Worm (Caenorhabditis elegans) whole organism, mixed stage, embryonic: ENCODE measurements around the gene nra-1.

ENCODE experiments used
- bed-3 ChIP-seq: fragments of 200-800 bp; sonication (Bioruptor generic); optimal IDR thresholded peaks from 3 replicates; lab custom pipeline; 2018; ENCODE audit warnings: mild to moderate bottlenecking, missing genetic modification characterization, moderate library complexity, missing compliant biosample characterization
- blmp-1 ChIP-seq: fragments of 150-350 bp; optimal IDR thresholded peaks from 2 replicates; lab custom pipeline; 2014; ENCODE audit warnings: missing biosample characterization, missing genetic modification characterization
- ceh-39 ChIP-seq: fragments of 150-350 bp; optimal IDR thresholded peaks from 2 replicates; lab custom pipeline; 2014; ENCODE audit warnings: missing biosample characterization, missing genetic modification characterization
- ceh-43 ChIP-seq: fragments of 200-800 bp; sonication (Bioruptor generic); optimal IDR thresholded peaks from 2 replicates; lab custom pipeline; 2018; ENCODE audit warnings: mild to moderate bottlenecking, missing genetic modification characterization, moderate library complexity, missing compliant biosample characterization
- ceh-83 ChIP-seq: fragments of 200-800 bp; sonication (Bioruptor generic); optimal IDR thresholded peaks from 2 replicates; lab custom pipeline; 2018; ENCODE audit warnings: mild to moderate bottlenecking, missing genetic modification characterization, missing compliant biosample characterization
- ces-1 ChIP-seq: fragments of 150-350 bp; optimal IDR thresholded peaks from 2 replicates; lab custom pipeline; 2014; ENCODE audit warnings: missing biosample characterization, missing genetic modification reagents, missing genetic modification characterization
- cnd-1 ChIP-seq: fragments of 200-800 bp; sonication (Bioruptor generic); optimal IDR thresholded peaks from 2 replicates; lab custom pipeline; 2018; ENCODE audit warnings: mild to moderate bottlenecking, missing genetic modification characterization, missing compliant biosample characterization
- elt-1 ChIP-seq: sonication (generic microtip); optimal IDR thresholded peaks from 2 replicates; lab custom pipeline; 2017; ENCODE audit warnings: missing genetic modification characterization, mild to moderate bottlenecking, missing compliant biosample characterization, antibody characterized with exemption, moderate library complexity, borderline replicate concordance; ENCODE audit not compliant: insufficient read depth
- elt-3 ChIP-seq: fragments of 150-350 bp; optimal IDR thresholded peaks from 2 replicates; lab custom pipeline; 2014; ENCODE audit warnings: missing biosample characterization, missing genetic modification characterization
- ham-2 ChIP-seq: fragments of 200-800 bp; sonication (Bioruptor generic); optimal IDR thresholded peaks from 2 replicates; lab custom pipeline; 2018; ENCODE audit warnings: mild to moderate bottlenecking, missing genetic modification characterization, missing compliant biosample characterization
- hlh-1 ChIP-seq: fragments of 150-350 bp; optimal IDR thresholded peaks from 2 replicates; lab custom pipeline; 2014; ENCODE audit warnings: missing biosample characterization, missing genetic modification reagents, missing genetic modification characterization
- lin-13 ChIP-seq: fragments of 150-350 bp; optimal IDR thresholded peaks from 2 replicates; lab custom pipeline; 2014; ENCODE audit warnings: missing biosample characterization, missing genetic modification characterization
- lsy-2 ChIP-seq: fragments of 150-350 bp; optimal IDR thresholded peaks from 2 replicates; lab custom pipeline; 2014; ENCODE audit warnings: missing biosample characterization, missing genetic modification characterization
- mab-5 ChIP-seq: fragments of 150-350 bp; optimal IDR thresholded peaks from 2 replicates; lab custom pipeline; 2014; ENCODE audit warnings: missing biosample characterization, missing genetic modification characterization
- mep-1 ChIP-seq: fragments of 150-350 bp; optimal IDR thresholded peaks from 2 replicates; lab custom pipeline; 2017; ENCODE audit warnings: missing biosample characterization, missing genetic modification reagents, missing genetic modification characterization, inconsistent platforms
- mls-2 ChIP-seq: sonication (generic microtip); optimal IDR thresholded peaks from 2 replicates; lab custom pipeline; 2016; ENCODE audit warnings: mild to moderate bottlenecking, missing genetic modification characterization, moderate library complexity, missing compliant biosample characterization
- nhr-12 ChIP-seq: fragments of 150-350 bp; optimal IDR thresholded peaks from 2 replicates; lab custom pipeline; 2014; ENCODE audit warnings: missing biosample characterization, missing genetic modification characterization
- nhr-2 ChIP-seq: fragments of 150-350 bp; optimal IDR thresholded peaks from 2 replicates; lab custom pipeline; 2014; ENCODE audit warnings: missing biosample characterization, missing genetic modification characterization
- nhr-237 ChIP-seq: fragments of 150-350 bp; optimal IDR thresholded peaks from 2 replicates; lab custom pipeline; 2014; ENCODE audit warnings: missing biosample characterization, missing genetic modification characterization
- nhr-28 ChIP-seq: fragments of 150-350 bp; optimal IDR thresholded peaks from 2 replicates; lab custom pipeline; 2014; ENCODE audit warnings: missing biosample characterization, missing genetic modification characterization
- nhr-76 ChIP-seq: sonication (generic microtip); optimal IDR thresholded peaks from 2 replicates; lab custom pipeline; 2017; ENCODE audit warnings: missing biosample characterization, missing genetic modification characterization
- pha-4 ChIP-seq: fragments of 150-350 bp; optimal IDR thresholded peaks from 2 replicates; lab custom pipeline; 2018; ENCODE audit warnings: missing biosample characterization, missing genetic modification reagents, missing genetic modification characterization
- sem-2 ChIP-seq: fragments of 200-800 bp; sonication (Bioruptor generic); optimal IDR thresholded peaks from 2 replicates; lab custom pipeline; 2018; ENCODE audit warnings: mild to moderate bottlenecking, missing genetic modification characterization, missing compliant biosample characterization
- snpc-4 ChIP-seq: fragments of 150-350 bp; optimal IDR thresholded peaks from 2 replicates; lab custom pipeline; 2014; ENCODE audit warnings: missing biosample characterization, missing genetic modification characterization
- sptf-1 ChIP-seq: sonication (generic microtip); optimal IDR thresholded peaks from 2 replicates; lab custom pipeline; 2017; ENCODE audit warnings: mild to moderate bottlenecking, missing genetic modification characterization, moderate library complexity, missing compliant biosample characterization
- tbx-8 ChIP-seq: fragments of 200-800 bp; sonication (Bioruptor generic); optimal IDR thresholded peaks from 2 replicates; lab custom pipeline; 2018; ENCODE audit warnings: mild to moderate bottlenecking, missing genetic modification characterization, moderate library complexity, missing compliant biosample characterization
- unc-120 ChIP-seq: sonication (generic microtip); optimal IDR thresholded peaks from 2 replicates; lab custom pipeline; 2017; ENCODE audit warnings: missing genetic modification characterization, missing compliant biosample characterization; ENCODE audit not compliant: poor library complexity, severe bottlenecking
- unc-39 ChIP-seq: fragments of 150-350 bp; optimal IDR thresholded peaks from 2 replicates; lab custom pipeline; 2014; ENCODE audit warnings: missing biosample characterization, missing genetic modification characterization
- unc-62 ChIP-seq: fragments of 150-350 bp; optimal IDR thresholded peaks from 2 replicates; lab custom pipeline; 2014; ENCODE audit warnings: missing biosample characterization, missing genetic modification reagents, missing genetic modification characterization
- zip-8 ChIP-seq: fragments of 150-350 bp; optimal IDR thresholded peaks from 2 replicates; lab custom pipeline; 2014; ENCODE audit warnings: missing biosample characterization, missing genetic modification characterization
- ztf-11 ChIP-seq: fragments of 150-350 bp; optimal IDR thresholded peaks from 2 replicates; lab custom pipeline; 2014; ENCODE audit warnings: missing biosample characterization, missing genetic modification characterization

The nra-1 gene

DNA sequence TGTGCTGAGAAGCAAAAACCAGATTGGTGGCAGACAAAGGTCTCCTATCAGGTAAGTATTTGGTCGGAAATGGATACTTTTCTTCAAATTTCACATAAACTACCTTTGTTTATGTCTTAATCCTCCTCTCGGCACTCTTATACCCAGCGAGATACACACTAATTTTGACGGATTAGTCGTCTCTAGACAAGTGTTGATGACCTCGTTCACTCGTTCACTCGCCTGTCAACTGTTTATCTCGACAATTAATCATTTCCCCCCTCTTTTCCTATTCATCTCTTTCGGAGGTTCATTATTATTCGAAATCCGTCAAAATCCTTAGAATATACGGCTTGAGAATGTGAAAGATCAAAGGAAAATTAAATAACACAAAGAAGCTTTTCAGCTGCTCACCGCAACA lies 14.3 kb downstream of the nra-1 start:
- TF ChIP-seq unc-62 (GFP tag; lab: Kevin White, UChicago): peak; percentile 99
- peak; percentile 80 for TF ChIP-seq nhr-2 (tag; lab: Kevin White, UChicago)
- TF ChIP-seq mab-5 (tag; lab: Kevin White, UChicago): peak; percentile 44
- TF ChIP-seq nhr-28 (tag; lab: Kevin White, UChicago): no peak
- TF ChIP-seq lsy-2: no peak
- no peak for TF ChIP-seq ham-2 (GFP tag; lab: Kevin White, UChicago)
- TF ChIP-seq hlh-1 (tag; lab: Kevin White, UChicago): peak; percentile 66
- TF ChIP-seq bed-3 (GFP tag; lab: Kevin White, UChicago): no peak
- TF ChIP-seq mls-2 (tag; lab: Kevin White, UChicago): no peak
- no peak for TF ChIP-seq ceh-83 (GFP tag; lab: Kevin White, UChicago)
- no peak for TF ChIP-seq blmp-1 (tag; lab: Kevin White, UChicago)
- TF ChIP-seq, all 35 proteins: peak for 4

DNA sequence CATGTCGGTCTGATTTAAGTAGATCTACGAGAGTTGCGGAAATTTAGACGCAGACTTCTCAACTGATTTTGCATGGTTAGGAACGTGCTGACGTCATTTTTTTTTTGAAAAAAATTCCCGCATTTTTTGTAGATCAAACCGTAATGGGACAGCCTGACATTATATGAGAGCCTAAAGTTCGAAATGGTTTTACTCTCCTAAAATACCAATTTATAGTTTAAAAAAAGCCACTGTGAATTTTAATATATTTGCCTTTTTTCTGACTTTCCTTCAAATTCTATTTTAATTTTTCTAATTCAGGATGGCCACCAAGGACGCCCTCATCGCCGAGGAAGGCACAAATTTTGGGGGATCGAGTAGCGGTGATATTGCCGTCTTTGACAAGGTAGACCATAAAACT lies 15.0 kb downstream of the nra-1 start, which contains the start of gene atgp-1:
Gene atgp-1, plus strand, starts transcription at position 301 of the 400 bp plus-strand sequence.
- no peak for TF ChIP-seq sem-2 (GFP tag; lab: Kevin White, UChicago)
- TF ChIP-seq bed-3 (GFP tag; lab: Kevin White, UChicago): no peak
- TF ChIP-seq blmp-1 (tag; lab: Kevin White, UChicago): no peak
- TF ChIP-seq mls-2 (tag; lab: Kevin White, UChicago): no peak
- TF ChIP-seq nhr-76 (tag; lab: Kevin White, UChicago): no peak
- no peak for TF ChIP-seq snpc-4
- TF ChIP-seq unc-39 (tag; lab: Kevin White, UChicago): no peak
- no peak for TF ChIP-seq unc-120 (tag; lab: Kevin White, UChicago)

DNA sequence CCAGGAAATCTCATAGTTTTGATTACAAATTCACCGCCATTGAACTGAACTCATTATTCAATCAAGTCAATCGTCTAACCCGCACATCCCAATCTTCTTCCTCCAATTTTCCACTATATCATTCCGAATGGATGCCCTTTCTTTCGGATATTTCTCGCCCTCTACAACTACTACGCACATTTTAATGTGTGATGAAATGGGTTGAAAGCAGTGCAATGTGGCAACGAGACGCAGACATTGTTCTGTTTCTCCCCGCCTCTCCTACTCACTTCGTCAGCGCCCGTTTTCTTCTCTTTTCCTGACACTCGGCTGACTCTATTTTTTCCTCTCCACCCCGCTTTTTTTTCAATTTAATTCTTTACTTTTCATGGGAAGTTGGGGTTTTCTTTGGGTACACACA lies 15.4 kb downstream of the nra-1 start:
- TF ChIP-seq sem-2 (GFP tag; lab: Kevin White, UChicago) (no peak), mab-5 (tag; lab: Kevin White, UChicago) (peak; percentile 48), nhr-237 (peak; percentile 3), mep-1 (tag; lab: Kevin White, UChicago) (no peak), ces-1 (GFP tag; lab: Kevin White, UChicago) (peak; percentile 93), unc-62 (GFP tag; lab: Kevin White, UChicago) (peak; percentile 78), zip-8 (no peak), unc-120 (tag; lab: Kevin White, UChicago) (peak; percentile 57), mls-2 (tag; lab: Kevin White, UChicago) (peak; percentile 13), lsy-2 (peak; percentile 14), blmp-1 (tag; lab: Kevin White, UChicago) (peak; percentile 8), cnd-1 (peak; percentile 5), hlh-1 (tag; lab: Kevin White, UChicago) (peak; percentile 51)

DNA sequence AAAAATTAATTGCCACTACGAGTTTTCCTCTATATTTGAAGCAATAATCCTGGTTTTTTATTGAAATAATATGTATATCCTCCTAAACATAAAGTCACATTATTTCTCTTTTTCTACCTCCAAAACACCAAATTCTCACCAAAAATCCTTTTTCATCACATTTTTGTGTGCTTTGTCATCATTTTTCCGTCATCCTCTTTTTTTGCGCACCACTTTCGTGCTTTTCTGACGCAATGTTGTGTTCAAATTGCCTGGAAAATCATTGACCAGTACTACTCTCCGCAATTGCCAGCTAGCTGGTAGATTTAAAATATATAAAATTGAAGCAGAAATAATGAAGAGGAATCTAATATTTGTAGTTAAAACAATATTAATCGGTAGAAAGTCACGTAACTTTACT lies 15.9 kb downstream of the nra-1 start:
- TF ChIP-seq bed-3 (GFP tag; lab: Kevin White, UChicago) (no peak), unc-62 (GFP tag; lab: Kevin White, UChicago) (no peak), zip-8 (no peak), mab-5 (tag; lab: Kevin White, UChicago) (no peak), lsy-2 (no peak), ceh-43 (GFP tag; lab: Kevin White, UChicago) (no peak), sptf-1 (tag; lab: Kevin White, UChicago) (no peak), blmp-1 (tag; lab: Kevin White, UChicago) (no peak), ztf-11 (tag; lab: Kevin White, UChicago) (no peak), mls-2 (tag; lab: Kevin White, UChicago) (no peak)

DNA sequence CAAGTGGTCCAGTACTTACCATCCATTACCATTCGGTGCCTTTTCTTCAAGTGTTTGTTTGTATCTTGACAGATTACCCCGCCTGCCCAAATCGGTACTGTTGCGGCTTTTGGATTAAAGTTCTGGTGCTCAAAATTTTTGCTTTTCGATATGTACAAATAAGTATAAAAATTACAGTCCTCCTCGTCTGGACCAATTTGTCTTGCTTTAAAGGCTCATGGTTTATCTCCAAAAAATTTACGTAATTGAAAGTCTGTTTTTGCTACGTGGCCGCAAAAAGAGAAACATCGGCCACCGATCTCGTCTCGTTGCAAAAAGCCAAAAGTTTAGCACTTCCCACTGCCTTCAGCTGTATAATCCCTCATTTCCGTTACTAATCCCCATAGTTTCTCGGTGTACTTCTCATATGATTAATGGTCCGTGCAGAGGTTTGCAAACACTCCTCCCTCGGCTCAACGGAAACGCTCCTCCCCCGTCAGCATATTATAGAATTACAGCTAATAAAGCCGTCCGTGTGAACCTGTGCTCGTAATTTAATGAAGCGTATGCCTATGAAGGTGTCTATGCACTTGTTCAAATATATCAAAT lies 16.6 kb downstream of the nra-1 start:
- TF ChIP-seq nhr-2 (tag; lab: Kevin White, UChicago): peak; percentile 2
- TF ChIP-seq ces-1 (GFP tag; lab: Kevin White, UChicago): peak; percentile 44
- TF ChIP-seq ceh-39: no peak
- no peak for TF ChIP-seq bed-3 (GFP tag; lab: Kevin White, UChicago)

DNA sequence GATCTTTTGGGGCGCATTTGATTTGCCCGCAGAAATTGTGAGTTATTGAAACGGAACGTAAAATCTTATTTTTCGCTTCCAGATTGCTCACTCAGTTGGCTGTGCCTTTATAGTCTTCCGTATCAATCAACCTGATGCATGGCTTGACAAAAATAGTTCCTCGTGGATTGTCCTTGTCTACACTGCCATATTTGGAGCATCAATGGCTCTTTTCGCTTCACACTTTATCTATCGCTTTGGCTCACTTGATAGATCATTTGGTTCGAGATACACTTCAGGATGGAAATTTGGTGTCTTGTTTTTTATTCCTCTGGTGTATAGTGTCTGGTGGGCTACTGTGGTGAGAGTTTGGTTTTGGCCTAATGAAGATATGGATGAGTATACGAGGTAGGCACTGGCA lies 18.3 kb downstream of the nra-1 start:
- TF ChIP-seq mab-5 (tag; lab: Kevin White, UChicago): no peak
- no peak for TF ChIP-seq lsy-2
- TF ChIP-seq elt-1 (tag; lab: Kevin White, UChicago): no peak
- TF ChIP-seq tbx-8 (GFP tag; lab: Kevin White, UChicago): no peak
- TF ChIP-seq blmp-1 (tag; lab: Kevin White, UChicago): no peak
- no peak for TF ChIP-seq lin-13 (tag; lab: Kevin White, UChicago)
- no peak for TF ChIP-seq mep-1 (tag; lab: Kevin White, UChicago)
- no peak for TF ChIP-seq sem-2 (GFP tag; lab: Kevin White, UChicago)
- no peak for TF ChIP-seq elt-3 (tag; lab: Kevin White, UChicago)
- no peak for TF ChIP-seq sptf-1 (tag; lab: Kevin White, UChicago)
- TF ChIP-seq mls-2 (tag; lab: Kevin White, UChicago): no peak
- TF ChIP-seq unc-120 (tag; lab: Kevin White, UChicago): no peak
- no peak for TF ChIP-seq zip-8
- TF ChIP-seq nhr-76 (tag; lab: Kevin White, UChicago): no peak
- TF ChIP-seq ceh-39: no peak
- TF ChIP-seq pha-4 (tag; lab: Kevin White, UChicago): no peak
- no peak for TF ChIP-seq nhr-12
- TF ChIP-seq ceh-83 (GFP tag; lab: Kevin White, UChicago): no peak
- TF ChIP-seq ham-2 (GFP tag; lab: Kevin White, UChicago): no peak
- TF ChIP-seq nhr-2 (tag; lab: Kevin White, UChicago): no peak
